Worm (Caenorhabditis elegans) whole organism, L2 larva: ENCODE measurements around the gene ZK105.6.

Source experiments
- C34F6.9 ChIP-seq: fragments of 150-350 bp; optimal IDR thresholded peaks from 2 replicates; lab custom pipeline; 2014; ENCODE audit warnings: missing biosample characterization, missing genetic modification characterization
- F13H6.1 ChIP-seq: sonication (generic microtip); optimal IDR thresholded peaks from 2 replicates; lab custom pipeline; 2016; ENCODE audit warnings: missing genetic modification characterization, missing compliant biosample characterization
- ZK546.5 ChIP-seq: sonication (generic microtip); optimal IDR thresholded peaks from 2 replicates; lab custom pipeline; 2017; ENCODE audit warnings: missing biosample characterization, missing genetic modification characterization
- alr-1 ChIP-seq: fragments of 150-350 bp; optimal IDR thresholded peaks from 2 replicates; lab custom pipeline; 2014; ENCODE audit warnings: missing biosample characterization, missing genetic modification characterization
- aly-2 ChIP-seq: fragments of 150-350 bp; optimal IDR thresholded peaks from 2 replicates; lab custom pipeline; 2014; ENCODE audit warnings: missing biosample characterization, missing genetic modification characterization
- ama-1 ChIP-seq: fragments of 150-350 bp; optimal IDR thresholded peaks from 2 replicates; lab custom pipeline; 2018; ENCODE audit warnings: inconsistent platforms
- crh-2 ChIP-seq: sonication (generic microtip); optimal IDR thresholded peaks from 2 replicates; lab custom pipeline; 2017; ENCODE audit warnings: missing biosample characterization, missing genetic modification characterization
- dmd-4 ChIP-seq: sonication (generic microtip); optimal IDR thresholded peaks from 2 replicates; lab custom pipeline; 2017; ENCODE audit warnings: missing biosample characterization, missing genetic modification characterization
- egl-27 ChIP-seq: sonication (generic microtip); optimal IDR thresholded peaks from 3 replicates; lab custom pipeline; 2017; ENCODE audit warnings: missing biosample characterization, missing genetic modification reagents, missing genetic modification characterization
- elt-1 ChIP-seq: fragments of 150-350 bp; optimal IDR thresholded peaks from 2 replicates; lab custom pipeline; 2014; ENCODE audit warnings: missing biosample characterization, missing genetic modification characterization
- elt-3 ChIP-seq: sonication (generic microtip); optimal IDR thresholded peaks from 2 replicates; lab custom pipeline; 2017; ENCODE audit warnings: missing biosample characterization, missing genetic modification characterization
- fos-1 ChIP-seq: fragments of 150-350 bp; optimal IDR thresholded peaks from 2 replicates; lab custom pipeline; 2014; ENCODE audit warnings: missing biosample characterization, missing genetic modification characterization
- gmeb-1 ChIP-seq: fragments of 150-350 bp; optimal IDR thresholded peaks from 2 replicates; lab custom pipeline; 2014; ENCODE audit warnings: missing biosample characterization, missing genetic modification characterization
- lin-11 ChIP-seq: fragments of 150-350 bp; sonication (generic microtip); optimal IDR thresholded peaks from 2 replicates; lab custom pipeline; 2014; ENCODE audit warnings: missing biosample characterization, missing genetic modification characterization, inconsistent platforms, mixed read lengths
- lin-13 ChIP-seq: fragments of 150-350 bp; optimal IDR thresholded peaks from 2 replicates; lab custom pipeline; 2014; ENCODE audit warnings: missing biosample characterization, missing genetic modification reagents, missing genetic modification characterization
- lin-39 ChIP-seq: fragments of 150-350 bp; optimal IDR thresholded peaks from 2 replicates; lab custom pipeline; 2014; ENCODE audit warnings: missing biosample characterization, missing genetic modification reagents, missing genetic modification characterization
- lsy-2 ChIP-seq, 2 experiments: fragments of 150-350 bp in 1 of 2; sonication (generic microtip) in 1 of 2; optimal IDR thresholded peaks; 2 replicates each; lab custom pipeline; 2014 to 2017; ENCODE audit warnings: missing biosample characterization in 2 of 2, missing genetic modification characterization in 2 of 2
- mab-5 ChIP-seq: fragments of 150-350 bp; optimal IDR thresholded peaks from 2 replicates; lab custom pipeline; 2014; ENCODE audit warnings: missing biosample characterization, missing genetic modification characterization
- mbf-1 ChIP-seq: sonication (generic microtip); optimal IDR thresholded peaks from 2 replicates; lab custom pipeline; 2017; ENCODE audit warnings: missing biosample characterization, missing genetic modification characterization
- mdl-1 ChIP-seq, 2 experiments: fragments of 150-350 bp in 1 of 2; sonication (generic microtip) in 1 of 2; optimal IDR thresholded peaks; 2 replicates each; lab custom pipeline; 2017; ENCODE audit warnings: missing biosample characterization in 2 of 2, missing genetic modification characterization in 2 of 2
- nhr-10 ChIP-seq: sonication (generic microtip); optimal IDR thresholded peaks from 2 replicates; lab custom pipeline; 2017; ENCODE audit warnings: missing biosample characterization, missing genetic modification characterization
- nhr-12 ChIP-seq: fragments of 150-350 bp; optimal IDR thresholded peaks from 2 replicates; lab custom pipeline; 2014; ENCODE audit warnings: missing biosample characterization, missing genetic modification characterization
- nhr-129 ChIP-seq: fragments of 150-350 bp; optimal IDR thresholded peaks from 2 replicates; lab custom pipeline; 2014; ENCODE audit warnings: missing biosample characterization, missing genetic modification characterization
- nhr-21 ChIP-seq: fragments of 150-350 bp; optimal IDR thresholded peaks from 2 replicates; lab custom pipeline; 2014; ENCODE audit warnings: missing biosample characterization, missing genetic modification characterization
- nhr-23 ChIP-seq: fragments of 150-350 bp; optimal IDR thresholded peaks from 2 replicates; lab custom pipeline; 2014; ENCODE audit warnings: missing biosample characterization, missing genetic modification reagents, missing genetic modification characterization
- nhr-237 ChIP-seq: fragments of 150-350 bp; optimal IDR thresholded peaks from 2 replicates; lab custom pipeline; 2014; ENCODE audit warnings: missing biosample characterization, missing genetic modification characterization
- nhr-25 ChIP-seq: fragments of 150-350 bp; sonication (generic microtip); optimal IDR thresholded peaks from 3 replicates; lab custom pipeline; 2014; ENCODE audit warnings: missing biosample characterization, missing genetic modification characterization
- skn-1 ChIP-seq: sonication (generic microtip); optimal IDR thresholded peaks from 2 replicates; lab custom pipeline; 2017; ENCODE audit warnings: missing biosample characterization, missing genetic modification characterization
- sma-3 ChIP-seq: sonication (generic microtip); optimal IDR thresholded peaks from 2 replicates; lab custom pipeline; 2016; ENCODE audit warnings: missing genetic modification reagents, missing genetic modification characterization, missing compliant biosample characterization
- sma-9 ChIP-seq, 2 experiments: fragments of 150-350 bp in 1 of 2; sonication (generic microtip) in 1 of 2; optimal IDR thresholded peaks; 2 replicates each; lab custom pipeline; 2014 to 2016; ENCODE audit warnings: missing genetic modification characterization in 2 of 2, mild to moderate bottlenecking in 1 of 2, missing biosample characterization in 1 of 2, missing compliant biosample characterization in 1 of 2, missing genetic modification reagents in 1 of 2, moderate library complexity in 1 of 2
- snpc-4 ChIP-seq: fragments of 150-350 bp; optimal IDR thresholded peaks from 2 replicates; lab custom pipeline; 2014; ENCODE audit warnings: missing biosample characterization, missing genetic modification characterization
- unc-55 ChIP-seq: fragments of 150-350 bp; sonication (generic microtip); optimal IDR thresholded peaks from 3 replicates; lab custom pipeline; 2014; ENCODE audit warnings: missing biosample characterization, missing genetic modification reagents, missing genetic modification characterization
- zag-1 ChIP-seq: fragments of 150-350 bp; optimal IDR thresholded peaks from 2 replicates; lab custom pipeline; 2014; ENCODE audit warnings: missing biosample characterization, missing genetic modification characterization
- ztf-1 ChIP-seq: fragments of 200-800 bp; sonication (Bioruptor generic); conservative IDR thresholded peaks from 2 replicates; pipeline ENCODE4 v1.3.6; 2022; ENCODE audit warnings: missing genetic modification characterization, missing compliant biosample characterization
- ztf-11 ChIP-seq: sonication (generic microtip); optimal IDR thresholded peaks from 2 replicates; lab custom pipeline; 2017; ENCODE audit warnings: missing biosample characterization, missing genetic modification characterization

The ZK105.6 gene

DNA sequence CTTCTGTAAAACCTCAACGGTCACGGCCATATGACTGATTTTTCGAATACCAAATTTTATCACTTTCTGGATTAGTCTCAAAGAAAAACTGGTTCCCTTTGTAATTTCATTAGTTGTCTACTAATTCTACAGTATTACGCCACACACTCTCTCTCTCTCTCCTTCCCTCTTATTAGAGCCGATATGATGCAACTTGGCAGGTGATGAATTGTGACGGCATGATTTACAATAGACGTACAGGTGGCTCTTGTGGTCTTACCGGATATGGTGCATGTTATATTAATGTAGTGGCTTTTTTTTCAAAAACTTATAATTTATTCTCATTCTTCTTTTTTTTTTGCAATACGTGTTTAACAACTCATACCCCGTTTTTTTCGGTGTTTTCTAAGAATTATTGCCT lies 18.1 kb upstream of the ZK105.6 start:
- TF ChIP-seq sma-9 (GFP tag; optimal IDR thresholded peaks at IDR 0.05; lab: Kevin White, UChicago) (no peak), sma-9 (tag; optimal IDR thresholded peaks at IDR 0.05; lab: Kevin White, UChicago) (no peak), ZK546.5 (tag; lab: Kevin White, UChicago) (no peak), alr-1 (tag; lab: Kevin White, UChicago) (no peak), mbf-1 (tag; lab: Kevin White, UChicago) (no peak), ama-1 (no peak), lin-13 (GFP tag; lab: Kevin White, UChicago) (no peak), fos-1 (no peak), elt-1 (no peak), lsy-2 (tag; optimal IDR thresholded peaks at IDR 0.05; lab: Kevin White, UChicago) (no peak), mab-5 (tag; lab: Kevin White, UChicago) (no peak), F13H6.1 (no peak), lin-39 (tag; lab: Kevin White, UChicago) (no peak)

DNA sequence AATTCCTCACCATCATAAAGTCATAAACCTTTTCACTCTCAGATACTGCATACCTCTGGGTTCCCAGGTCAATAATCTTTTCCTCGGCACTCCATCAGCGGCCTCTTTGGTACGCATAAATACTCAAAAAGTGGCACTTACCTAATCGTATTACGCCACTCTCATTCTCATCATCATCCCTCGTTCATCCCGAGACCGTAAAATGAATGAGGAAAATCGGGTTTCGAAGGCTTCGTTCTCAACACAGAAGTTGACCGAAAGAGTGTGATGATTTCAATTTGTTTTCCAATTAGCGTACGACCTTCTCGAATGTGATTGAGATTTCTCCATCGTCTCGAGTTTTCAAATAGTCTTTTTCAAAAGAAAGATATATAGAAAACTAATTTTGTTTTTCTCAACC lies 16.1 kb upstream of the ZK105.6 start:
- TF ChIP-seq aly-2 (tag; lab: Kevin White, UChicago) (no peak), zag-1 (tag; lab: Kevin White, UChicago) (no peak), ztf-11 (tag; lab: Kevin White, UChicago) (no peak), sma-3 (GFP tag; lab: Kevin White, UChicago) (no peak), nhr-23 (tag; lab: Kevin White, UChicago) (no peak)

DNA sequence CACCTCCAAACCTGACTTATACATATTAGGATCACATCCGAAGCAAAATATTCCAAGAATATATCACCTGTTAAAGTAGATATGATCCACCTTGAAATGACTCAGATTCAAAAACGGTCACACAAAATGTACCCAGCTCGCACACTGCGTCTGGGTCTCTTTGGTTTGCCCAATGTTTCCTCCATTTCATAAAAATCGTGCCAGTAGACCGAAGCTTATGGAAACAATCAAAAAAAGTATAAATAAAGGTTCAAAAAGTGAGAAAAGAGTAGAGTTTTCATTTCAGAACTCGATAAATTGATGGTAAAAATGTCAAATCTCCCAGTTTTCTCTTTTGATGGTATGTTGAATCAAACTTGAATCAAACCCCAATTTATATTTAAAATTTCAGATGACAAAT lies 13.8 kb upstream of the ZK105.6 start, which contains the start of gene srr-9:
TSS of gene srr-9 (plus strand) at position 301 of the 400 bp plus-strand sequence.
- no peak for TF ChIP-seq nhr-12 (tag; lab: Kevin White, UChicago)
- no peak for TF ChIP-seq skn-1 (tag; lab: Kevin White, UChicago)
- TF ChIP-seq ztf-1 = no peak

DNA sequence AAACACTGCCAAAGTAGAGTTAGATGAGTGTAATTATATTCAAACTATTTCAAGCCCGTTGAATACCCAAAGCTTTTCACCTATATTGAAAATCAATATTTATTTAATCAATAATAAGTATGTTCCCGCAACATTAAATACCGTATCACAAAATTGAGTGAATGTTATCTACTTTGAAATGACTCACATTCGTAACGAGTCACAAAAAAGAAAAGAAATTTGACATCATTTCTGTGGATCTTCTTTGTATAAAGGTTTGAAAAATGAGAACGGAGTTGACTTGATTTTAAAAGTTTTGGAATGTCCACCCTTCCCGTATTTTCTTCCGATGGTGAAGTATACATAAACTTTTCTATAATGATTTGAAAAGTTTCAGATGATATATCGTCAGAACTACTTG lies 11.5 kb upstream of the ZK105.6 start, which contains the start of gene srr-10:
TSS of gene srr-10 (plus strand) at position 301 of the 400 bp plus-strand sequence.
- TF ChIP-seq lin-11 (tag; lab: Kevin White, UChicago) (no peak), nhr-21 (tag; lab: Kevin White, UChicago) (no peak), gmeb-1 (tag; lab: Kevin White, UChicago) (no peak), aly-2 (tag; lab: Kevin White, UChicago) (no peak), ztf-11 (tag; lab: Kevin White, UChicago) (no peak), nhr-25 (tag; lab: Kevin White, UChicago) (no peak), nhr-12 (tag; lab: Kevin White, UChicago) (no peak), nhr-10 (no peak), fos-1 (no peak), mbf-1 (tag; lab: Kevin White, UChicago) (no peak), dmd-4 (tag; lab: Kevin White, UChicago) (no peak), elt-3 (no peak), nhr-237 (tag; lab: Kevin White, UChicago) (no peak)

DNA sequence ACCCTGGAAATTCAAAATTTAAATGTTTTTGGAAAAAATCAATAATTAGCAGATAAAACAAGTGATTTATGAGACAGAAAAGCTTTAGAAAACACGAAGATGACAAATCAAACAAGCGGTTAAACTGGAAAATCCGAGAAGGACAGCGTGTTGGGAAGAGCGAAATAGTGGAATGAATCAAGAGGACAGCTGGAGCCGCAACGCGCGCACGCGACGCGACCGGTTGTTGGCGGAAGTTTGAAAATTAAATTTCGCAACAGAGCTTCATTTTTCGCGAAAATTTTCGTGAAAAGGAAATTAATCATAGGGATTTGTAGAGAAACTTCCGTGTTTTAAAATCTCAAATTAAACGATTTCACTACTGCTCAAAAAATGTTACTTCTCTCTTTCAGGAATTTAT lies 11.0 kb upstream of the ZK105.6 start, which contains the start of gene clic-1:
TSS of gene clic-1 (minus strand) at position 3 of the 400 bp plus-strand sequence.
- TF ChIP-seq nhr-12 (tag; lab: Kevin White, UChicago) = no peak
- TF ChIP-seq zag-1 (tag; lab: Kevin White, UChicago) = peak; percentile 4
- peak; percentile 21 for TF ChIP-seq sma-3 (GFP tag; lab: Kevin White, UChicago)
- peak; percentile 51 to 72 for TF ChIP-seq lsy-2 (tag; optimal IDR thresholded peaks at IDR 0.05; lab: Kevin White, UChicago)
- peak; percentile 41 for TF ChIP-seq sma-9 (GFP tag; optimal IDR thresholded peaks at IDR 0.05; lab: Kevin White, UChicago)
- TF ChIP-seq sma-9 (tag; optimal IDR thresholded peaks at IDR 0.05; lab: Kevin White, UChicago) = no peak
- peak; percentile 42 for TF ChIP-seq ama-1
- TF ChIP-seq gmeb-1 (tag; lab: Kevin White, UChicago) = peak; percentile 92
- TF ChIP-seq nhr-23 (tag; lab: Kevin White, UChicago) = no peak
- TF ChIP-seq crh-2 (tag; lab: Kevin White, UChicago) = peak; percentile 39
- TF ChIP-seq fos-1 = peak; percentile 42
- no peak for TF ChIP-seq nhr-237 (tag; lab: Kevin White, UChicago)
- TF ChIP-seq alr-1 (tag; lab: Kevin White, UChicago) = no peak
- TF ChIP-seq nhr-10 = no peak
- peak in 1 of 2 experiments; percentile 51 for TF ChIP-seq mdl-1 (tag; optimal IDR thresholded peaks at IDR 0.05; lab: Kevin White, UChicago)
- peak; percentile 48 for TF ChIP-seq lin-11 (tag; lab: Kevin White, UChicago)
- peak; percentile 78 for TF ChIP-seq C34F6.9 (tag; lab: Kevin White, UChicago)
- peak; percentile 58 for TF ChIP-seq lin-13 (GFP tag; lab: Kevin White, UChicago)
- TF ChIP-seq snpc-4 (tag; lab: Kevin White, UChicago) = peak; percentile 53
- no peak for TF ChIP-seq elt-3
- no peak for TF ChIP-seq mbf-1 (tag; lab: Kevin White, UChicago)
- peak; percentile 40 for TF ChIP-seq nhr-129 (tag; lab: Kevin White, UChicago)
- TF ChIP-seq aly-2 (tag; lab: Kevin White, UChicago) = no peak
- TF ChIP-seq egl-27 = peak; percentile 7
- peak; percentile 46 for TF ChIP-seq nhr-21 (tag; lab: Kevin White, UChicago)
- TF ChIP-seq unc-55 (GFP tag; lab: Kevin White, UChicago) = peak; percentile 80
- TF ChIP-seq F13H6.1 = peak; percentile 53
